Fruit fly (Drosophila melanogaster): Measurements from ENCODE around the gene CG42238.

CG42238 gene

DNA sequence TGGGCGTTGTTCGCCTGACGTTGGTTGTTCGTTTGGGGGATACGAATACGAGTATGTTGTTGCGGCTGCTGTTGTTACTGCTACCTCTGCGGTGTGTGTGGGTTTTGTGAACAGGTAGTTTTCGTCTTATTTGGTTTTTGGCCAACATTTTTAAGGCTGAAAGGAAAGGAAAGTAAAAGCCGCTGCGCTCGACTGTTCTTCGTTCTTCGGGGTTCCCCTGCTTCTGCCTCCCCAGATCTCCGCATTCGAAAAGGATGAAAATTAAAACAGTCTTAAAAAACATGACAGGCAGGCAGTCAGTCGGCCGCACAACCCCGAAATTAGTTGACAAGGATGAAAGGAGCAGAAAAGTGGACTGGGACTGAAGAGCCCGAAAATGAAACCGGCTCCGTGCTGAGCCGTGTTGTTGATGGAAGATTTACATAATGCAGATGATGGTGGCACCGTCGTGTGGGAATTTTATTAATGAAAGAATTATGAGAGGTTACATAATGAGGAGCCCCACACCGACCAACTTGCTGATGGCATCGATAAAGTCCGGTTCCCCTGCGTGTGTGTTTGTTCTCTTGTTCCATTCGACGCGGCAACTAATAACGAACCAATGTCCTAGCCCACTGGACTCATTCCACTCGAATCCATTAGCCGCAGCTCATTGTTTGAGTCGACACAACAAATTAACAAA lies 27.8 kb downstream of the CG42238 start:
- TF ChIP-seq Vsx2 (GFP tag; optimal IDR thresholded peaks at IDR 0.05; ENCODE audit: partially characterized antibody) (peak; percentile 12), fru (GFP tag; optimal IDR thresholded peaks at IDR 0.05) (peak; percentile 31), woc (GFP tag; optimal IDR thresholded peaks at IDR 0.05) (peak; percentile 12), Sp1 (GFP tag; optimal IDR thresholded peaks at IDR 0.05) (no peak), Mio (GFP tag; optimal IDR thresholded peaks at IDR 0.05) (no peak), Rel (GFP tag; optimal IDR thresholded peaks at IDR 0.05) (no peak), Rel (tag; optimal IDR thresholded peaks at IDR 0.05) (peak; percentile 95)

- TF ChIP-seq Rel (GFP tag; optimal IDR thresholded peaks at IDR 0.05) (no peak), Rel (tag; optimal IDR thresholded peaks at IDR 0.05) (no peak), sage (GFP tag; optimal IDR thresholded peaks at IDR 0.05) (no peak), CG32264 (GFP tag; optimal IDR thresholded peaks at IDR 0.05) (no peak), foxo (GFP tag; optimal IDR thresholded peaks at IDR 0.05) (peak in 1 of 2 experiments; percentile 24), dmrt93B (GFP tag; optimal IDR thresholded peaks at IDR 0.05) (peak; percentile 36), woc (GFP tag; optimal IDR thresholded peaks at IDR 0.05) (no peak), ey (GFP tag; optimal IDR thresholded peaks at IDR 0.05) (no peak), brk (GFP tag; optimal IDR thresholded peaks at IDR 0.05) (peak; percentile 15), N (GFP tag; optimal IDR thresholded peaks at IDR 0.05) (no peak), OdsH (GFP tag; optimal IDR thresholded peaks at IDR 0.05) (peak; percentile 0), Sp1 (GFP tag; optimal IDR thresholded peaks at IDR 0.05) (peak; percentile 37), rgr (GFP tag; optimal IDR thresholded peaks at IDR 0.05) (peak; percentile 20), HLH106 (tag; optimal IDR thresholded peaks at IDR 0.05) (peak; percentile 66), sv (GFP tag; optimal IDR thresholded peaks at IDR 0.05) (no peak), h (GFP tag; optimal IDR thresholded peaks at IDR 0.05) (peak; percentile 0), Dfd (GFP tag; optimal IDR thresholded peaks at IDR 0.05) (no peak)
Measured at dm6 chr2L:21020015-21020414, 31.9 kb downstream of the CG42238 start.

dm6 chr2L:21018644-21019043 lies 33.3 kb downstream of the CG42238 start:
- no peak for TF ChIP-seq OdsH (GFP tag; optimal IDR thresholded peaks at IDR 0.05)
- TF ChIP-seq sv (GFP tag; optimal IDR thresholded peaks at IDR 0.05): no peak
- TF ChIP-seq N (GFP tag; optimal IDR thresholded peaks at IDR 0.05): no peak
- TF ChIP-seq Hnf4 (GFP tag; optimal IDR thresholded peaks at IDR 0.05): no peak
- no peak for TF ChIP-seq br (GFP tag; optimal IDR thresholded peaks at IDR 0.05)

dm6 chr2L:21016168-21016567 lies 35.8 kb downstream of the CG42238 start:
- TF ChIP-seq tai (GFP tag; optimal IDR thresholded peaks at IDR 0.05) (no peak), CG9705 (GFP tag; optimal IDR thresholded peaks at IDR 0.05) (no peak), HLH106 (tag; optimal IDR thresholded peaks at IDR 0.05) (no peak), woc (GFP tag; optimal IDR thresholded peaks at IDR 0.05) (no peak), h (GFP tag; optimal IDR thresholded peaks at IDR 0.05) (no peak), Sp1 (GFP tag; optimal IDR thresholded peaks at IDR 0.05) (no peak), Rel (GFP tag; optimal IDR thresholded peaks at IDR 0.05) (no peak), Rel (tag; optimal IDR thresholded peaks at IDR 0.05) (no peak), Dif (GFP tag; optimal IDR thresholded peaks at IDR 0.05; ENCODE audit: partially characterized antibody) (no peak), pan (optimal IDR thresholded peaks at IDR 0.05) (no peak), lola (GFP tag; optimal IDR thresholded peaks at IDR 0.05) (no peak), CG32264 (GFP tag; optimal IDR thresholded peaks at IDR 0.05) (no peak), Hr78 (GFP tag; optimal IDR thresholded peaks at IDR 0.05) (no peak), N (GFP tag; optimal IDR thresholded peaks at IDR 0.05) (no peak), Vsx2 (GFP tag; optimal IDR thresholded peaks at IDR 0.05; ENCODE audit: partially characterized antibody) (no peak)

dm6 chr2L:21015505-21015904 lies 36.5 kb downstream of the CG42238 start:
- TF ChIP-seq woc (GFP tag; optimal IDR thresholded peaks at IDR 0.05) (no peak), Dfd (GFP tag; optimal IDR thresholded peaks at IDR 0.05) (peak; percentile 54), jim (GFP tag; optimal IDR thresholded peaks at IDR 0.05) (no peak)
